Worm (Caenorhabditis elegans) whole organism, L2 larva: Measurements from ENCODE around the gene pde-12.
A peak's percentile ranks its signal among the peaks of the same experiment; 100 is the strongest.

Source experiments
- ceh-16 ChIP-seq: fragments of 150-350 bp; optimal IDR thresholded peaks from 2 replicates; lab custom pipeline; 2014; ENCODE audit warnings: missing biosample characterization, missing genetic modification characterization
- egl-27 ChIP-seq: sonication (generic microtip); optimal IDR thresholded peaks from 3 replicates; lab custom pipeline; 2017; ENCODE audit warnings: missing biosample characterization, missing genetic modification reagents, missing genetic modification characterization
- lin-13 ChIP-seq: fragments of 150-350 bp; optimal IDR thresholded peaks from 2 replicates; lab custom pipeline; 2014; ENCODE audit warnings: missing biosample characterization, missing genetic modification reagents, missing genetic modification characterization
- lin-39 ChIP-seq: fragments of 150-350 bp; optimal IDR thresholded peaks from 2 replicates; lab custom pipeline; 2014; ENCODE audit warnings: missing biosample characterization, missing genetic modification reagents, missing genetic modification characterization
- lsy-2 ChIP-seq, 2 experiments: fragments of 150-350 bp in 1 of 2; sonication (generic microtip) in 1 of 2; optimal IDR thresholded peaks; 2 replicates each; lab custom pipeline; 2014 to 2017; ENCODE audit warnings: missing biosample characterization in 2 of 2, missing genetic modification characterization in 2 of 2
- nhr-25 ChIP-seq: fragments of 150-350 bp; sonication (generic microtip); optimal IDR thresholded peaks from 3 replicates; lab custom pipeline; 2014; ENCODE audit warnings: missing biosample characterization, missing genetic modification characterization
- snpc-4 ChIP-seq: fragments of 150-350 bp; optimal IDR thresholded peaks from 2 replicates; lab custom pipeline; 2014; ENCODE audit warnings: missing biosample characterization, missing genetic modification characterization
- unc-39 ChIP-seq: fragments of 150-350 bp; optimal IDR thresholded peaks from 2 replicates; lab custom pipeline; 2014; ENCODE audit warnings: missing biosample characterization, missing genetic modification characterization
- unc-62 ChIP-seq: fragments of 150-350 bp; optimal IDR thresholded peaks from 2 replicates; lab custom pipeline; 2014; ENCODE audit warnings: missing biosample characterization, missing genetic modification reagents, missing genetic modification characterization
- zag-1 ChIP-seq: fragments of 150-350 bp; optimal IDR thresholded peaks from 2 replicates; lab custom pipeline; 2014; ENCODE audit warnings: missing biosample characterization, missing genetic modification characterization
- ztf-1 ChIP-seq: fragments of 200-800 bp; sonication (Bioruptor generic); conservative IDR thresholded peaks from 2 replicates; pipeline ENCODE4 v1.3.6; 2022; ENCODE audit warnings: missing genetic modification characterization, missing compliant biosample characterization

DNA sequence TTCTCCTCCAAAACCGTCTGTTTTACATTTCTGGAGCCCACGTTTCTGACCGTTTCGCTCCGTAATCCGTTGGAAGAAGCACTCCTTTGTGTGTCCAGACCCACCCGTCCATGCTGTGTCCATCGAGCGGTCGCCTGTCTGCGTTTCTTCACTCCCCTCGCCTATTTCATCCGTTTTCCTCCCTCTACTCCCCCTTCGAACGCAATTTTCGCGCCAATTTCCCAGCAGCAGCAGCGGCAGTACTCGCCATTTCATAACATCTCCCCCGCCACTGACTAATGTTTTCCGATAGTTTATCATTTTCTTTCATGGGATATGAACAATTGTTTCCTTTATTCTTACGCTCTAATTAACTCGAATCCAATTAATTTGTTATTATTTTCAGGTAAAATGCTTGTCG is 36.9 kb downstream of the pde-12 start:
- TF ChIP-seq nhr-25 (tag; lab: Kevin White, UChicago) (no peak), ztf-1 (GFP tag; lab: Robert Waterston, UW) (no peak), lin-39 (no peak), unc-39 (tag; lab: Kevin White, UChicago) (no peak), zag-1 (tag; lab: Kevin White, UChicago) (no peak), ceh-16 (tag; lab: Kevin White, UChicago) (no peak), lsy-2 (tag; optimal IDR thresholded peaks at IDR 0.05; lab: Kevin White, UChicago) (peak in 1 of 2 experiments; percentile 31), unc-62 (GFP tag; lab: Kevin White, UChicago) (no peak), lin-13 (GFP tag; lab: Kevin White, UChicago) (no peak), egl-27 (tag; lab: Kevin White, UChicago) (no peak), snpc-4 (tag; lab: Kevin White, UChicago) (no peak)
